Worm (Caenorhabditis elegans): Measurements from ENCODE around the gene F32F2.4.

DNA sequence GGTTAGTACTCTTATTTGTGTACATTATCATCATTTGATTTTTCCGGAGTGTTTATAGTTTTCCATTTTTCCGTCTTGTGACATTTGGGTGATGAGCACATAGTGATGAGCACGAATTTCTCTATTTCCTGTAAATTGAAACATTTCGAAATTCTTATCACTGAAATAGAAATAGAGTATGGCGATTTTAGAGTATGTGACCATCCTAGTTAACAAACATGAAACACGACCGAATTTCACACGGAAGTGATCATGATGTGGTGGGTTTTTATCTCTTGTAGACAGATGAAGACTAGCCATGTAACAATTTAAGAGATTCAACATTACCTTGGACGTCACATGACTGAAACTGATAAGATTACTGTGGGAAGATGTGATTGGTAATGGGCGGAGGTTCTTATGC is 6.8 kb upstream of the F32F2.4 start:
- TF ChIP-seq flt-1 (GFP tag; IDR thresholded peaks at IDR 0.05) (no peak), klf-2 (GFP tag; conservative IDR thresholded peaks at IDR 0.05) (no peak), T22C8.4 (GFP tag; IDR thresholded peaks at IDR 0.05) (no peak)
